Worm (Caenorhabditis elegans) whole organism, early embryonic: ENCODE results near the gene C15F1.2.

Experiments
- B0310.2 ChIP-seq: sonication (generic microtip); optimal IDR thresholded peaks from 2 replicates; lab custom pipeline; 2016; ENCODE audit warnings: mild to moderate bottlenecking, missing genetic modification characterization, missing compliant biosample characterization
- F13C5.2 ChIP-seq: sonication (generic microtip); optimal IDR thresholded peaks from 2 replicates; lab custom pipeline; 2017; ENCODE audit warnings: mild to moderate bottlenecking, missing genetic modification characterization, inconsistent platforms, missing compliant biosample characterization
- aly-1 ChIP-seq: sonication (generic microtip); optimal IDR thresholded peaks from 2 replicates; lab custom pipeline; 2016; ENCODE audit warnings: missing genetic modification characterization, missing compliant biosample characterization
- ama-1 ChIP-seq: fragments of 150-350 bp; optimal IDR thresholded peaks from 2 replicates; lab custom pipeline; 2014
- ceh-13 ChIP-seq: fragments of 200-800 bp; sonication (Bioruptor generic); optimal IDR thresholded peaks from 2 replicates; lab custom pipeline; 2018; ENCODE audit warnings: mild to moderate bottlenecking, missing genetic modification characterization, missing compliant biosample characterization
- ceh-36 ChIP-seq: sonication (generic microtip); optimal IDR thresholded peaks from 2 replicates; lab custom pipeline; 2016; ENCODE audit warnings: missing genetic modification characterization, inconsistent platforms, missing compliant biosample characterization
- ets-7 ChIP-seq: sonication (generic microtip); optimal IDR thresholded peaks from 2 replicates; lab custom pipeline; 2016; ENCODE audit warnings: missing genotype, missing genetic modification characterization, missing compliant biosample characterization
- flt-1 ChIP-seq: fragments of 200-800 bp; sonication (Bioruptor generic); IDR thresholded peaks from 2 replicates; pipeline ENCODE4 v1.3.6; 2022; ENCODE audit warnings: missing genetic modification characterization, missing compliant biosample characterization
- hmbx-1 ChIP-seq: sonication (generic microtip); optimal IDR thresholded peaks from 2 replicates; lab custom pipeline; 2016; ENCODE audit warnings: mild to moderate bottlenecking, missing genetic modification characterization, missing compliant biosample characterization
- hmg-4 ChIP-seq: fragments of 200-800 bp; sonication (Bioruptor generic); optimal IDR thresholded peaks from 2 replicates; lab custom pipeline; 2018; ENCODE audit warnings: mild to moderate bottlenecking, missing genetic modification characterization, missing compliant biosample characterization
- hnd-1 ChIP-seq: sonication (generic microtip); optimal IDR thresholded peaks from 2 replicates; lab custom pipeline; 2016; ENCODE audit warnings: missing genetic modification characterization, missing compliant biosample characterization
- pes-1 ChIP-seq: fragments of 200-800 bp; sonication (Bioruptor generic); IDR thresholded peaks from 2 replicates; pipeline ENCODE4 v1.3.6; 2022; ENCODE audit warnings: missing genetic modification reagents, missing genetic modification characterization, missing compliant biosample characterization
- scrt-1 ChIP-seq: fragments of 200-800 bp; sonication (Bioruptor generic); IDR thresholded peaks from 2 replicates; pipeline ENCODE4 v1.3.6; 2022; ENCODE audit warnings: missing genetic modification characterization, missing compliant biosample characterization
- sea-1 ChIP-seq: fragments of 200-800 bp; sonication (Bioruptor generic); conservative IDR thresholded peaks from 2 replicates; pipeline ENCODE4 v1.3.6; 2022; ENCODE audit warnings: missing genetic modification characterization, missing compliant biosample characterization
- tbx-11 ChIP-seq: fragments of 200-800 bp; sonication (Bioruptor generic); IDR thresholded peaks from 2 replicates; pipeline ENCODE4 v1.3.6; 2022; ENCODE audit warnings: missing genetic modification characterization, missing compliant biosample characterization
- tbx-37 ChIP-seq: fragments of 200-800 bp; sonication (Bioruptor generic); conservative IDR thresholded peaks from 2 replicates; pipeline ENCODE4 v1.3.6; 2022; ENCODE audit warnings: missing genetic modification reagents, missing genetic modification characterization, missing compliant biosample characterization
- tra-4 ChIP-seq: sonication (generic microtip); optimal IDR thresholded peaks from 2 replicates; lab custom pipeline; 2017; ENCODE audit warnings: missing genetic modification characterization, missing compliant biosample characterization

C15F1.2 gene

DNA sequence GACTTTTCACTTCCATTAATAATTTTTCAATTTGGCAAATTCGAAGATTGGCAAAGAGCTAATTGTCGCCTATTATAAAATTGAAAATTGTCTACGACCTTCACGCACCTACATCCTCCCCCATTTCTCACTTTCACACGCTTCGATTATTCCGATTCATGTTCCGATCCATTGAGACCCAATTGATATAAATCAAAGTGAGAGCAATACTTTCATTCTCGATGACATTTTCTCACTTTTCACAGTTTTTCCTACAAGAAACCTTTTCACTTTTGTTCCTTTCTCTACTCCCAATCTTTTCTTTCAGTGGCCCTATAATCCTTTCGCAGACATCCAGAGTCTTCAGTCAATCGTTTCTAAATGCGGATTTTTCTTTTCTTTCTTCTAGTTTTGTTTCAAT, at the start of gene C15F1.2:
C15F1.2 (plus strand) TSS at position 308 of the 400 bp plus-strand sequence.
- TF ChIP-seq tbx-37 (no peak), tra-4 (tag; lab: Kevin White, UChicago) (no peak), ceh-13 (GFP tag; lab: Kevin White, UChicago) (no peak), hnd-1 (tag; lab: Kevin White, UChicago) (no peak), sea-1 (GFP tag; lab: Robert Waterston, UW) (no peak), ama-1 (lab: Kevin White, UChicago) (no peak), scrt-1 (no peak), F13C5.2 (tag; lab: Kevin White, UChicago) (no peak), aly-1 (tag; lab: Kevin White, UChicago) (no peak), ceh-36 (tag; lab: Kevin White, UChicago) (no peak), B0310.2 (tag; lab: Kevin White, UChicago) (no peak), ets-7 (tag; lab: Kevin White, UChicago) (no peak), flt-1 (GFP tag; lab: Robert Waterston, UW) (no peak), hmbx-1 (tag; lab: Kevin White, UChicago) (no peak), tbx-11 (GFP tag; lab: Robert Waterston, UW) (no peak), pes-1 (no peak)

ce11 chrII:6930072-6930471, 49.7 kb upstream of the C15F1.2 start:
- TF ChIP-seq F13C5.2 (tag; lab: Kevin White, UChicago) (no peak), hnd-1 (tag; lab: Kevin White, UChicago) (no peak), hmbx-1 (tag; lab: Kevin White, UChicago) (no peak), ama-1 (lab: Kevin White, UChicago) (no peak), tra-4 (tag; lab: Kevin White, UChicago) (no peak), pes-1 (no peak), aly-1 (tag; lab: Kevin White, UChicago) (no peak), tbx-37 (no peak), flt-1 (GFP tag; lab: Robert Waterston, UW) (no peak)

ce11 chrII:6932978-6933377, 46.8 kb upstream of the C15F1.2 start:
- TF ChIP-seq hmg-4 (GFP tag; lab: Kevin White, UChicago) (no peak), scrt-1 (no peak), ama-1 (lab: Kevin White, UChicago) (no peak), sea-1 (GFP tag; lab: Robert Waterston, UW) (no peak), tra-4 (tag; lab: Kevin White, UChicago) (no peak), ceh-13 (GFP tag; lab: Kevin White, UChicago) (no peak), tbx-37 (no peak), hmbx-1 (tag; lab: Kevin White, UChicago) (no peak), hnd-1 (tag; lab: Kevin White, UChicago) (no peak), ceh-36 (tag; lab: Kevin White, UChicago) (no peak), ets-7 (tag; lab: Kevin White, UChicago) (no peak), flt-1 (GFP tag; lab: Robert Waterston, UW) (no peak), F13C5.2 (tag; lab: Kevin White, UChicago) (no peak)

DNA sequence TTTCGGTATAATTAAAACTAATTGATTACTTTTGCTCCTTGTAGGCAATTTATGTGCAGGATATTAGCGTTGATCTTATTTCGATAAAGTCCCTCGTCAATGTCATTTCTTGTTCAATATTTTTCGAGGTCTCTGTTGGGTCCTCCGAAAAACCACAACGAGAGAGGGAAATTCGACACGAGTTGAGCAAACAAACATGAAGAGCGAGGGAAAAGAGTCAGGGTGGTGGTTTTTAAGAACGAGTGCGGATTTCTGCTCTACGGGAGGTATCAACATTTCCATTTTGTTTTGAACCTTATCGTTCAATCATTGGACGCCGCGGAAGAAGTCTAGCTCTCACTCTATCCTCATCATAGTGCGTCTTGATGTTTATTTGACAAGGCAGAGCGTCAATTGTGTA, 45.0 kb upstream of the C15F1.2 start:
- no peak for TF ChIP-seq ama-1 (lab: Kevin White, UChicago)
- TF ChIP-seq B0310.2 (tag; lab: Kevin White, UChicago) = no peak
- no peak for TF ChIP-seq tbx-37
- no peak for TF ChIP-seq flt-1 (GFP tag; lab: Robert Waterston, UW)

- TF ChIP-seq tbx-11 (GFP tag; lab: Robert Waterston, UW) (no peak), hmg-4 (GFP tag; lab: Kevin White, UChicago) (no peak), B0310.2 (tag; lab: Kevin White, UChicago) (no peak), ets-7 (tag; lab: Kevin White, UChicago) (no peak), ceh-13 (GFP tag; lab: Kevin White, UChicago) (no peak), pes-1 (no peak), scrt-1 (no peak), aly-1 (tag; lab: Kevin White, UChicago) (no peak), hnd-1 (tag; lab: Kevin White, UChicago) (no peak), flt-1 (GFP tag; lab: Robert Waterston, UW) (no peak), tbx-37 (no peak), sea-1 (GFP tag; lab: Robert Waterston, UW) (no peak), ama-1 (lab: Kevin White, UChicago) (no peak), F13C5.2 (tag; lab: Kevin White, UChicago) (no peak), ceh-36 (tag; lab: Kevin White, UChicago) (no peak), hmbx-1 (tag; lab: Kevin White, UChicago) (no peak)
Observed at ce11 chrII:6935975-6936374, 43.8 kb upstream of the C15F1.2 start.

- TF ChIP-seq B0310.2 (tag; lab: Kevin White, UChicago) (no peak), tbx-11 (GFP tag; lab: Robert Waterston, UW) (peak; percentile 26; the same call in 1 of the 2 replicates)
Observed at ce11 chrII:6936528-6936927, 43.2 kb upstream of the C15F1.2 start.

ce11 chrII:6937057-6937456, 42.7 kb upstream of the C15F1.2 start:
- TF ChIP-seq scrt-1 (no peak), tra-4 (tag; lab: Kevin White, UChicago) (no peak), tbx-37 (no peak), hmg-4 (GFP tag; lab: Kevin White, UChicago) (no peak)

ce11 chrII:6939873-6940272, 39.9 kb upstream of the C15F1.2 start:
- TF ChIP-seq pes-1 = no peak
- no peak for TF ChIP-seq tbx-11 (GFP tag; lab: Robert Waterston, UW)
- TF ChIP-seq sea-1 (GFP tag; lab: Robert Waterston, UW) = no peak
- no peak for TF ChIP-seq tra-4 (tag; lab: Kevin White, UChicago)
- TF ChIP-seq hmg-4 (GFP tag; lab: Kevin White, UChicago) = no peak
- no peak for TF ChIP-seq flt-1 (GFP tag; lab: Robert Waterston, UW)
- TF ChIP-seq B0310.2 (tag; lab: Kevin White, UChicago) = no peak
- TF ChIP-seq ama-1 (lab: Kevin White, UChicago) = no peak
- no peak for TF ChIP-seq hnd-1 (tag; lab: Kevin White, UChicago)
- no peak for TF ChIP-seq scrt-1
- TF ChIP-seq aly-1 (tag; lab: Kevin White, UChicago) = no peak
- TF ChIP-seq tbx-37 = no peak
- TF ChIP-seq ceh-13 (GFP tag; lab: Kevin White, UChicago) = no peak
- no peak for TF ChIP-seq ceh-36 (tag; lab: Kevin White, UChicago)
- TF ChIP-seq F13C5.2 (tag; lab: Kevin White, UChicago) = no peak
- no peak for TF ChIP-seq hmbx-1 (tag; lab: Kevin White, UChicago)
- no peak for TF ChIP-seq ets-7 (tag; lab: Kevin White, UChicago)
